Worm (Caenorhabditis elegans): ENCODE data around the gene hch-1.

Gene hch-1

ce11 chrX:14678983-14679382 lies 20.8 kb downstream of the hch-1 start:
- TF ChIP-seq klf-2 (GFP tag; conservative IDR thresholded peaks at IDR 0.05) (no peak), med-1 (GFP tag; optimal IDR thresholded peaks at IDR 0.05; ENCODE audit: insufficient read depth) (no peak), flt-1 (GFP tag; IDR thresholded peaks at IDR 0.05) (no peak), ztf-29 (GFP tag; IDR thresholded peaks at IDR 0.05) (no peak), cog-1 (tag; optimal IDR thresholded peaks at IDR 0.05) (no peak), ref-1 (GFP tag; conservative IDR thresholded peaks at IDR 0.05) (no peak), ztf-23 (GFP tag; IDR thresholded peaks at IDR 0.05) (no peak), T22C8.4 (GFP tag; IDR thresholded peaks at IDR 0.05) (no peak), tab-1 (GFP tag; IDR thresholded peaks at IDR 0.05) (no peak)

- TF ChIP-seq flt-1 (GFP tag; IDR thresholded peaks at IDR 0.05): no peak
- TF ChIP-seq ref-1 (GFP tag; conservative IDR thresholded peaks at IDR 0.05): no peak
- TF ChIP-seq klf-2 (GFP tag; conservative IDR thresholded peaks at IDR 0.05): no peak
- TF ChIP-seq ztf-23 (GFP tag; IDR thresholded peaks at IDR 0.05): no peak
- no peak for TF ChIP-seq tab-1 (GFP tag; IDR thresholded peaks at IDR 0.05)
- no peak for TF ChIP-seq med-1 (GFP tag; optimal IDR thresholded peaks at IDR 0.05; ENCODE audit: insufficient read depth)
- TF ChIP-seq cog-1 (tag; optimal IDR thresholded peaks at IDR 0.05): no peak
- TF ChIP-seq T22C8.4 (GFP tag; IDR thresholded peaks at IDR 0.05): no peak
- TF ChIP-seq ztf-29 (GFP tag; IDR thresholded peaks at IDR 0.05): no peak
Measured at ce11 chrX:14674028-14674427, 25.7 kb downstream of the hch-1 start, which contains the start of gene slt-1. Gene slt-1, plus strand, starts transcription at chrX:14674328.

ce11 chrX:14671300-14671699 lies 28.5 kb downstream of the hch-1 start:
- no peak for TF ChIP-seq cog-1 (tag; optimal IDR thresholded peaks at IDR 0.05)
- no peak for TF ChIP-seq ztf-23 (GFP tag; IDR thresholded peaks at IDR 0.05)
- TF ChIP-seq klf-2 (GFP tag; conservative IDR thresholded peaks at IDR 0.05): no peak
- no peak for TF ChIP-seq ref-1 (GFP tag; conservative IDR thresholded peaks at IDR 0.05)
- TF ChIP-seq ztf-29 (GFP tag; IDR thresholded peaks at IDR 0.05): no peak
- TF ChIP-seq med-1 (GFP tag; optimal IDR thresholded peaks at IDR 0.05; ENCODE audit: insufficient read depth): no peak
- TF ChIP-seq tab-1 (GFP tag; IDR thresholded peaks at IDR 0.05): no peak
- TF ChIP-seq flt-1 (GFP tag; IDR thresholded peaks at IDR 0.05): no peak
- TF ChIP-seq T22C8.4 (GFP tag; IDR thresholded peaks at IDR 0.05): no peak

- no peak for TF ChIP-seq tab-1 (GFP tag; IDR thresholded peaks at IDR 0.05)
- no peak for TF ChIP-seq klf-2 (GFP tag; conservative IDR thresholded peaks at IDR 0.05)
- no peak for TF ChIP-seq med-1 (GFP tag; optimal IDR thresholded peaks at IDR 0.05; ENCODE audit: insufficient read depth)
- no peak for TF ChIP-seq ztf-23 (GFP tag; IDR thresholded peaks at IDR 0.05)
- no peak for TF ChIP-seq ref-1 (GFP tag; conservative IDR thresholded peaks at IDR 0.05)
- no peak for TF ChIP-seq cog-1 (tag; optimal IDR thresholded peaks at IDR 0.05)
- no peak for TF ChIP-seq flt-1 (GFP tag; IDR thresholded peaks at IDR 0.05)
- TF ChIP-seq T22C8.4 (GFP tag; IDR thresholded peaks at IDR 0.05): no peak
- TF ChIP-seq ztf-29 (GFP tag; IDR thresholded peaks at IDR 0.05): no peak
Measured at ce11 chrX:14664028-14664427, 35.7 kb downstream of the hch-1 start, which contains the start of gene C26G2.2. Gene C26G2.2, plus strand, starts transcription at chrX:14664328.

ce11 chrX:14662460-14662859 lies 37.3 kb downstream of the hch-1 start:
- TF ChIP-seq klf-2 (GFP tag; conservative IDR thresholded peaks at IDR 0.05) (no peak), tab-1 (GFP tag; IDR thresholded peaks at IDR 0.05) (no peak), ztf-23 (GFP tag; IDR thresholded peaks at IDR 0.05) (no peak), med-1 (GFP tag; optimal IDR thresholded peaks at IDR 0.05; ENCODE audit: insufficient read depth) (no peak), T22C8.4 (GFP tag; IDR thresholded peaks at IDR 0.05) (no peak), cog-1 (tag; optimal IDR thresholded peaks at IDR 0.05) (no peak), flt-1 (GFP tag; IDR thresholded peaks at IDR 0.05) (no peak), ztf-29 (GFP tag; IDR thresholded peaks at IDR 0.05) (no peak), ref-1 (GFP tag; conservative IDR thresholded peaks at IDR 0.05) (no peak)

- TF ChIP-seq cog-1 (tag; optimal IDR thresholded peaks at IDR 0.05) (no peak), klf-2 (GFP tag; conservative IDR thresholded peaks at IDR 0.05) (no peak), ztf-29 (GFP tag; IDR thresholded peaks at IDR 0.05) (no peak), med-1 (GFP tag; optimal IDR thresholded peaks at IDR 0.05; ENCODE audit: insufficient read depth) (no peak), T22C8.4 (GFP tag; IDR thresholded peaks at IDR 0.05) (no peak), flt-1 (GFP tag; IDR thresholded peaks at IDR 0.05) (no peak), ztf-23 (GFP tag; IDR thresholded peaks at IDR 0.05) (no peak), tab-1 (GFP tag; IDR thresholded peaks at IDR 0.05) (no peak), ref-1 (GFP tag; conservative IDR thresholded peaks at IDR 0.05) (no peak)
Measured at ce11 chrX:14661918-14662317, 37.9 kb downstream of the hch-1 start.

ce11 chrX:14659454-14659853 lies 40.3 kb downstream of the hch-1 start:
- TF ChIP-seq ztf-29 (GFP tag; IDR thresholded peaks at IDR 0.05) (no peak), flt-1 (GFP tag; IDR thresholded peaks at IDR 0.05) (no peak), ref-1 (GFP tag; conservative IDR thresholded peaks at IDR 0.05) (no peak), ztf-23 (GFP tag; IDR thresholded peaks at IDR 0.05) (no peak), cog-1 (tag; optimal IDR thresholded peaks at IDR 0.05) (no peak), klf-2 (GFP tag; conservative IDR thresholded peaks at IDR 0.05) (no peak), T22C8.4 (GFP tag; IDR thresholded peaks at IDR 0.05) (no peak), tab-1 (GFP tag; IDR thresholded peaks at IDR 0.05) (no peak), med-1 (GFP tag; optimal IDR thresholded peaks at IDR 0.05; ENCODE audit: insufficient read depth) (no peak)

ce11 chrX:14657445-14657844 lies 42.3 kb downstream of the hch-1 start:
- TF ChIP-seq ztf-29 (GFP tag; IDR thresholded peaks at IDR 0.05) (no peak), ref-1 (GFP tag; conservative IDR thresholded peaks at IDR 0.05) (no peak), tab-1 (GFP tag; IDR thresholded peaks at IDR 0.05) (no peak), klf-2 (GFP tag; conservative IDR thresholded peaks at IDR 0.05) (no peak), ztf-23 (GFP tag; IDR thresholded peaks at IDR 0.05) (no peak), T22C8.4 (GFP tag; IDR thresholded peaks at IDR 0.05) (no peak), cog-1 (tag; optimal IDR thresholded peaks at IDR 0.05) (no peak), flt-1 (GFP tag; IDR thresholded peaks at IDR 0.05) (no peak), med-1 (GFP tag; optimal IDR thresholded peaks at IDR 0.05; ENCODE audit: insufficient read depth) (no peak)

ce11 chrX:14654668-14655067 lies 45.1 kb downstream of the hch-1 start, which contains the start of gene syg-2:
Gene syg-2, plus strand, starts transcription at chrX:14654968.
- no peak for TF ChIP-seq ztf-29 (GFP tag; IDR thresholded peaks at IDR 0.05)
- TF ChIP-seq ztf-23 (GFP tag; IDR thresholded peaks at IDR 0.05): no peak
- no peak for TF ChIP-seq klf-2 (GFP tag; conservative IDR thresholded peaks at IDR 0.05)
- no peak for TF ChIP-seq med-1 (GFP tag; optimal IDR thresholded peaks at IDR 0.05; ENCODE audit: insufficient read depth)
- TF ChIP-seq flt-1 (GFP tag; IDR thresholded peaks at IDR 0.05): no peak
- TF ChIP-seq T22C8.4 (GFP tag; IDR thresholded peaks at IDR 0.05): no peak
- no peak for TF ChIP-seq tab-1 (GFP tag; IDR thresholded peaks at IDR 0.05)
- no peak for TF ChIP-seq ref-1 (GFP tag; conservative IDR thresholded peaks at IDR 0.05)
